Worm (Caenorhabditis elegans) whole organism, L1 larva: ENCODE results near the gene hcp-1.

Experiments
- C34B4.2 ChIP-seq: sonication (generic microtip); optimal IDR thresholded peaks from 2 replicates; lab custom pipeline; 2017; ENCODE audit warnings: mild to moderate bottlenecking, missing genetic modification characterization, missing compliant biosample characterization
- Y116A8C.19 ChIP-seq: sonication (generic microtip); optimal IDR thresholded peaks from 2 replicates; lab custom pipeline; 2016; ENCODE audit warnings: missing compliant biosample characterization, missing genetic modification characterization, borderline replicate concordance
- aha-1 ChIP-seq: fragments of 150-350 bp; optimal IDR thresholded peaks from 2 replicates; lab custom pipeline; 2014; ENCODE audit warnings: missing biosample characterization, missing genetic modification characterization
- ceh-8 ChIP-seq: fragments of 200-800 bp; sonication (Bioruptor generic); optimal IDR thresholded peaks from 2 replicates; lab custom pipeline; 2018; ENCODE audit warnings: mild to moderate bottlenecking, missing genetic modification characterization, moderate library complexity, missing compliant biosample characterization
- ceh-88 ChIP-seq: fragments of 200-800 bp; sonication (Bioruptor generic); IDR thresholded peaks from 2 replicates; pipeline ENCODE4 v1.3.6; 2022; ENCODE audit warnings: missing genetic modification characterization, missing compliant biosample characterization
- ceh-90 ChIP-seq: sonication (generic microtip); optimal IDR thresholded peaks from 2 replicates; lab custom pipeline; 2016; ENCODE audit warnings: missing genetic modification characterization, missing compliant biosample characterization
- ces-1 ChIP-seq: fragments of 150-350 bp; optimal IDR thresholded peaks from 2 replicates; lab custom pipeline; 2014; ENCODE audit warnings: missing biosample characterization, missing genetic modification reagents, missing genetic modification characterization
- dsc-1 ChIP-seq: sonication (generic microtip); optimal IDR thresholded peaks from 2 replicates; lab custom pipeline; 2016; ENCODE audit warnings: mild to moderate bottlenecking, missing genetic modification characterization, missing compliant biosample characterization
- efl-3 ChIP-seq: fragments of 200-800 bp; sonication (Bioruptor generic); optimal IDR thresholded peaks from 2 replicates; lab custom pipeline; 2018; ENCODE audit warnings: mild to moderate bottlenecking, missing genetic modification characterization, missing compliant biosample characterization
- elt-2 ChIP-seq: sonication (generic microtip); optimal IDR thresholded peaks from 2 replicates; lab custom pipeline; 2016; ENCODE audit warnings: missing genetic modification characterization, mild to moderate bottlenecking, inconsistent platforms, missing compliant biosample characterization, missing genetic modification reagents
- elt-3 ChIP-seq, 6 experiments: fragments of 150-350 bp in 1 of 6; sonication (generic microtip); optimal IDR thresholded peaks; 2 replicates each; lab custom pipeline; 2017 to 2018; ENCODE audit warnings: missing biosample characterization in 6 of 6, missing genetic modification characterization in 6 of 6, inconsistent platforms in 1 of 6
- fkh-10 ChIP-seq: sonication (generic microtip); optimal IDR thresholded peaks from 2 replicates; lab custom pipeline; 2017; ENCODE audit warnings: missing biosample characterization, missing genetic modification reagents, missing genetic modification characterization
- grh-1 ChIP-seq: fragments of 200-800 bp; sonication (Bioruptor generic); IDR thresholded peaks from 2 replicates; pipeline ENCODE4 v1.3.6; 2022; ENCODE audit warnings: missing genetic modification reagents, missing genetic modification characterization, missing compliant biosample characterization
- hlh-17 ChIP-seq: fragments of 200-800 bp; sonication (Bioruptor generic); optimal IDR thresholded peaks from 2 replicates; lab custom pipeline; 2018; ENCODE audit warnings: missing genetic modification characterization, mild to moderate bottlenecking, missing compliant biosample characterization, moderate library complexity, borderline replicate concordance
- hlh-4 ChIP-seq: sonication (generic microtip); optimal IDR thresholded peaks from 2 replicates; lab custom pipeline; 2016; ENCODE audit warnings: mild to moderate bottlenecking, missing genetic modification characterization, missing compliant biosample characterization
- hpl-2 ChIP-seq: fragments of 150-350 bp; optimal IDR thresholded peaks from 2 replicates; lab custom pipeline; 2014; ENCODE audit warnings: missing biosample characterization, missing genetic modification reagents, missing genetic modification characterization
- irx-1 ChIP-seq: sonication (generic microtip); optimal IDR thresholded peaks from 2 replicates; lab custom pipeline; 2016; ENCODE audit warnings: missing genetic modification characterization, missing compliant biosample characterization
- isw-1 ChIP-seq: fragments of 200-800 bp; sonication (Bioruptor generic); IDR thresholded peaks from 2 replicates; pipeline ENCODE4 v1.3.6; 2022; ENCODE audit warnings: missing genetic modification characterization, missing compliant biosample characterization
- jun-1 ChIP-seq: fragments of 150-350 bp; optimal IDR thresholded peaks from 2 replicates; lab custom pipeline; 2014; ENCODE audit warnings: missing biosample characterization, missing genetic modification reagents, missing genetic modification characterization
- lin-14 ChIP-seq: fragments of 200-800 bp; sonication (Bioruptor generic); optimal IDR thresholded peaks from 2 replicates; lab custom pipeline; 2018; ENCODE audit warnings: mild to moderate bottlenecking, missing genetic modification characterization, moderate library complexity, missing compliant biosample characterization
- mab-9 ChIP-seq: fragments of 200-800 bp; sonication (Bioruptor generic); IDR thresholded peaks from 2 replicates; pipeline ENCODE4 v1.3.6; 2022; ENCODE audit warnings: missing genetic modification reagents, missing genetic modification characterization, missing compliant biosample characterization
- nhr-20 ChIP-seq: sonication (generic microtip); optimal IDR thresholded peaks from 2 replicates; lab custom pipeline; 2016; ENCODE audit warnings: mild to moderate bottlenecking, missing genetic modification characterization, missing compliant biosample characterization
- nhr-71 ChIP-seq: sonication (generic microtip); optimal IDR thresholded peaks from 2 replicates; lab custom pipeline; 2016; ENCODE audit warnings: mild to moderate bottlenecking, missing genetic modification characterization, moderate library complexity, missing compliant biosample characterization
- nhr-85 ChIP-seq: sonication (generic microtip); peaks from one replicate; lab custom pipeline; 2016; ENCODE audit warnings: missing genetic modification characterization, inconsistent platforms, missing compliant biosample characterization
- nhr-90 ChIP-seq: sonication (generic microtip); optimal IDR thresholded peaks from 2 replicates; lab custom pipeline; 2016; ENCODE audit warnings: mild to moderate bottlenecking, missing genetic modification characterization, missing compliant biosample characterization; ENCODE audit not compliant: poor library complexity
- skn-1 ChIP-seq: fragments of 150-350 bp; optimal IDR thresholded peaks from 2 replicates; lab custom pipeline; 2014; ENCODE audit warnings: missing biosample characterization, missing genetic modification characterization
- sox-4 ChIP-seq: sonication (generic microtip); optimal IDR thresholded peaks from 2 replicates; lab custom pipeline; 2016; ENCODE audit warnings: missing genetic modification characterization, missing compliant biosample characterization
- sup-37 ChIP-seq: fragments of 200-800 bp; sonication (Bioruptor generic); optimal IDR thresholded peaks from 2 replicates; lab custom pipeline; 2018; ENCODE audit warnings: mild to moderate bottlenecking, missing genetic modification characterization, missing compliant biosample characterization
- tlp-1 ChIP-seq: fragments of 150-350 bp; optimal IDR thresholded peaks from 2 replicates; lab custom pipeline; 2014; ENCODE audit warnings: missing biosample characterization, missing genetic modification characterization
- unc-130 ChIP-seq: fragments of 150-350 bp; optimal IDR thresholded peaks from 2 replicates; lab custom pipeline; 2017; ENCODE audit warnings: missing biosample characterization, missing genetic modification characterization, inconsistent platforms
- unc-86 ChIP-seq: sonication (generic microtip); optimal IDR thresholded peaks from 2 replicates; lab custom pipeline; 2016; ENCODE audit warnings: missing genetic modification characterization, missing compliant biosample characterization
- unc-98 ChIP-seq: fragments of 200-800 bp; sonication (Bioruptor generic); IDR thresholded peaks from 2 replicates; pipeline ENCODE4 v1.3.6; 2022; ENCODE audit warnings: missing genetic modification characterization, missing compliant biosample characterization
- vab-15 ChIP-seq: sonication (generic microtip); optimal IDR thresholded peaks from 2 replicates; lab custom pipeline; 2017; ENCODE audit warnings: missing genotype, mild to moderate bottlenecking, missing genetic modification characterization, missing compliant biosample characterization
- zip-4 ChIP-seq: fragments of 200-800 bp; sonication (Bioruptor generic); optimal IDR thresholded peaks from 2 replicates; lab custom pipeline; 2018; ENCODE audit warnings: mild to moderate bottlenecking, missing genetic modification characterization, moderate library complexity, missing compliant biosample characterization
- ztf-11 ChIP-seq, 2 experiments: sonication (generic microtip); optimal IDR thresholded peaks; 2 replicates each; lab custom pipeline; 2016 to 2017; ENCODE audit warnings: missing genetic modification characterization in 2 of 2, missing biosample characterization in 1 of 2, missing compliant biosample characterization in 1 of 2

The hcp-1 gene

DNA sequence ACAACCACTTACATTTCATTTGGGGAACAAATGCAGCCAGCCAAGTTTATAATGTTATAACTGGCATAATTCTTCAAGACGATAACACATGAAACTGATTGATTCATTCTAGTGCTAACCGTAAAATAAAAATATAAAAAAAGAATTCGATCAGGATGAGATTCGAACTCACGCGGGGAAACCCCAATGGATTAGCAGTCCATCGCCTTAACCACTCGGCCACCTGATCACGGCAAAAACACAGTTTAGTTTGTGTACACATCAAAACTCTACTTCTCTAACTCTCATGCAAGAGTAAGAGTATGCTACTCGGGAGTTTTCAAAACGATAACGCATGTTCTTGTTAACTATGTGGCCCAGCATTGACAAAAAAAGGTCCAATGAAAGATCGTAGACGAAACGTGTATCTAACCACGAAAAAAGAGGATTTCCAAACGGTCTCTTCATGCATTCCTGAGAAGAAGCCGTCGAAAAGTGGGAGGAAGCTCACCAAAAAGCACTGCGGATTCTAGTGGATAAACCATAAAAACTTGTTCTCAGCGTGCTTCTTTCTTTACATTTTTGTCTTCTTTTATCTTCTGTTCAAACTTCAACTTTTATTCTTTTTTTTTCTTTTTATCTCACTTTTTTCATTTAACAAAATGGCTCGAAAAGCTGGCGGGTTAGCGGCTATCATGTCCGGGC is 42.1 kb upstream of the hcp-1 start, which contains the start of gene twk-10 (continued):
- no peak for TF ChIP-seq elt-2 (tag; lab: Kevin White, UChicago)

ce11 chrV:6554308-6554707 is 39.7 kb upstream of the hcp-1 start, which contains the start of gene K04A8.19:
TSS of gene K04A8.19 (minus strand) at chrV:6554408.
- TF ChIP-seq mab-9 (GFP tag; lab: Robert Waterston, UW): no peak
- no peak for TF ChIP-seq ceh-90 (tag; lab: Kevin White, UChicago)
- no peak for TF ChIP-seq vab-15 (tag; lab: Kevin White, UChicago)
- TF ChIP-seq ztf-11 (tag; optimal IDR thresholded peaks at IDR 0.05; lab: Kevin White, UChicago): no peak
- no peak for TF ChIP-seq C34B4.2 (tag; lab: Kevin White, UChicago)
- TF ChIP-seq nhr-20 (tag; lab: Kevin White, UChicago): no peak
- TF ChIP-seq ceh-8: no peak
- no peak for TF ChIP-seq nhr-71 (tag; lab: Kevin White, UChicago)
- no peak for TF ChIP-seq unc-130 (tag; lab: Kevin White, UChicago)
- no peak for TF ChIP-seq tlp-1 (tag; lab: Kevin White, UChicago)
- no peak for TF ChIP-seq hlh-4 (tag; lab: Kevin White, UChicago)
- no peak for TF ChIP-seq unc-98
- no peak for TF ChIP-seq lin-14 (GFP tag; lab: Kevin White, UChicago)
- TF ChIP-seq zip-4 (GFP tag; lab: Kevin White, UChicago): no peak
- TF ChIP-seq ces-1 (GFP tag; lab: Kevin White, UChicago): no peak
- no peak for TF ChIP-seq skn-1 (tag; lab: Kevin White, UChicago)
- TF ChIP-seq sox-4 (tag; lab: Kevin White, UChicago): no peak
- TF ChIP-seq, all 84 proteins: peak for 0

DNA sequence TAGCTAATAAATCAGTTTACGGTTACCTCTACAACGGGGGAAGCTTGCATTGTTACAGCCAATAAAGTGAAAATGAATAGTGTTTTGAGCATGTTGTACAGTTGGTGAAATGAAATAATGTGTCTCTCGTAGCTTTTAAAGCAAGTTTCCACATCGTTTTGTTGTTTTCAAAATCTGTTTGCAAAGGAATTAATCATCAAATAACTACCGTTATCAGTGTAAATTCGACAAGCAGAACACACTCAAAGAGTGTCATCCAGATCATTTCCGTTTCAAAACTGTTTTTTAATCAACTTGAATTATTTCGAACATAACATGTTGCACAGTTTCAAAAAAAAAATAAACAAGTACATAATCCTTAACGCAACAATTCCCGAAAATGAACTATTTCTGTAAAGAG is 37.0 kb upstream of the hcp-1 start, which contains the start of gene spp-27:
Gene spp-27, minus strand, starts transcription at position 101 of the 400 bp plus-strand sequence.
- TF ChIP-seq elt-3 (tag; optimal IDR thresholded peaks at IDR 0.05; lab: Kevin White, UChicago) (no peak), elt-2 (tag; lab: Kevin White, UChicago) (no peak), ceh-8 (no peak), isw-1 (no peak)

DNA sequence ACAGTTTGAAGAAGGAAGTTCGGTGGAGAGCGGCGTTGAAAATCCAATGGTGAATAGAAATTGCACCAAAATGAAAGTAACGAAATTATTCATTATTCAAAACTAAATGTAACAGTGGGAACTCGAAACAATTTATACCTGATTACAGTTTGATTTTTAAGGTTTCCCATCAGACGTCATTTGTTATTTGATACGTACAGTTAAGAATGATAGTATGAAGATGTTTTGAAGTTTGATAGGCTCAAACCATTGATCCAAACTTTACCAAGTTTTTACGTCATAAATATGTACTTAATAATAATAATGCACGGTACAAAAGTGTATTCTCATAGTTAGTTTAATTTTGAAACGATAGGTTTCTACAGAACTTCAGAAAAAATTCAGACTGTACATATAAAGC is 35.9 kb upstream of the hcp-1 start, which contains the start of gene spp-20:
Gene spp-20, minus strand, starts transcription at position 101 of the 400 bp plus-strand sequence.
- TF ChIP-seq unc-86 (tag; lab: Kevin White, UChicago): no peak
- no peak for TF ChIP-seq efl-3 (GFP tag; lab: Kevin White, UChicago)
- no peak for TF ChIP-seq jun-1 (tag; lab: Kevin White, UChicago)
- TF ChIP-seq sox-4 (tag; lab: Kevin White, UChicago): no peak
- TF ChIP-seq grh-1: no peak
- TF ChIP-seq fkh-10 (GFP tag; lab: Kevin White, UChicago): no peak
- TF ChIP-seq nhr-85 (tag; lab: Kevin White, UChicago): no peak
- TF ChIP-seq nhr-90 (tag; lab: Kevin White, UChicago): no peak
- no peak for TF ChIP-seq sup-37 (GFP tag; lab: Kevin White, UChicago)
- TF ChIP-seq irx-1: no peak
- TF ChIP-seq, all 84 proteins: peak for 0

ce11 chrV:6559105-6559504 is 34.9 kb upstream of the hcp-1 start, which contains the start of gene spp-26:
TSS of gene spp-26 (minus strand) at chrV:6559205.
- TF ChIP-seq skn-1 (tag; lab: Kevin White, UChicago) (no peak), hpl-2 (GFP tag; lab: Kevin White, UChicago) (no peak), dsc-1 (tag; lab: Kevin White, UChicago) (no peak), hlh-4 (tag; lab: Kevin White, UChicago) (no peak), mab-9 (GFP tag; lab: Robert Waterston, UW) (no peak), hlh-17 (GFP tag; lab: Kevin White, UChicago) (no peak), Y116A8C.19 (tag; lab: Kevin White, UChicago) (no peak), aha-1 (no peak), ceh-88 (GFP tag; lab: Robert Waterston, UW) (no peak), sup-37 (GFP tag; lab: Kevin White, UChicago) (no peak), ces-1 (GFP tag; lab: Kevin White, UChicago) (no peak)
